Worm (Caenorhabditis elegans) whole organism, late embryonic: ENCODE results near the gene F28C6.5.

Experiments
- C38D4.7 ChIP-seq: fragments of 200-800 bp; sonication (Bioruptor generic); optimal IDR thresholded peaks from 2 replicates; lab custom pipeline; 2018; ENCODE audit warnings: mild to moderate bottlenecking, missing genetic modification characterization, moderate library complexity, missing compliant biosample characterization
- F13H6.1 ChIP-seq: sonication (generic microtip); optimal IDR thresholded peaks from 2 replicates; lab custom pipeline; 2016; ENCODE audit warnings: missing genetic modification characterization, missing compliant biosample characterization
- K02D7.2 ChIP-seq: sonication (generic microtip); optimal IDR thresholded peaks from 2 replicates; lab custom pipeline; 2017; ENCODE audit warnings: mild to moderate bottlenecking, missing genetic modification characterization, missing compliant biosample characterization
- K09A11.1 ChIP-seq: sonication (generic microtip); optimal IDR thresholded peaks from 2 replicates; lab custom pipeline; 2017; ENCODE audit warnings: antibody characterized with exemption, mild to moderate bottlenecking, missing genetic modification characterization, missing compliant biosample characterization; ENCODE audit not compliant: insufficient read depth
- T23F11.4 ChIP-seq: fragments of 200-800 bp; sonication (Bioruptor generic); optimal IDR thresholded peaks from 2 replicates; lab custom pipeline; 2018; ENCODE audit warnings: mild to moderate bottlenecking, missing genetic modification characterization, missing compliant biosample characterization
- Y22D7AL.16 ChIP-seq: sonication (generic microtip); optimal IDR thresholded peaks from 2 replicates; lab custom pipeline; 2016; ENCODE audit warnings: missing genetic modification characterization, missing compliant biosample characterization
- ahr-1 ChIP-seq: sonication (generic microtip); optimal IDR thresholded peaks from 2 replicates; lab custom pipeline; 2016; ENCODE audit warnings: missing genetic modification characterization, missing compliant biosample characterization
- ama-1 ChIP-seq: fragments of 150-350 bp; optimal IDR thresholded peaks from 2 replicates; lab custom pipeline; 2014
- ceh-2 ChIP-seq: sonication (generic microtip); optimal IDR thresholded peaks from 2 replicates; lab custom pipeline; 2016; ENCODE audit warnings: missing genotype, missing genetic modification characterization, missing compliant biosample characterization
- ceh-22 ChIP-seq: sonication (generic microtip); optimal IDR thresholded peaks from 2 replicates; lab custom pipeline; 2017; ENCODE audit warnings: missing biosample characterization, missing genetic modification characterization
- ceh-30 ChIP-seq: fragments of 150-350 bp; optimal IDR thresholded peaks from 2 replicates; lab custom pipeline; 2014; ENCODE audit warnings: missing biosample characterization, missing genetic modification characterization
- ceh-34 ChIP-seq: sonication (generic microtip); optimal IDR thresholded peaks from 2 replicates; lab custom pipeline; 2016; ENCODE audit warnings: mild to moderate bottlenecking, missing genetic modification characterization, missing compliant biosample characterization
- ceh-45 ChIP-seq: fragments of 200-800 bp; sonication (Bioruptor generic); IDR thresholded peaks from 2 replicates; pipeline ENCODE4 v1.3.6; 2022; ENCODE audit warnings: missing genetic modification reagents, missing genetic modification characterization, missing compliant biosample characterization
- ceh-6 ChIP-seq: fragments of 200-800 bp; sonication (Bioruptor generic); optimal IDR thresholded peaks from 2 replicates; lab custom pipeline; 2018; ENCODE audit warnings: mild to moderate bottlenecking, missing genetic modification characterization, missing compliant biosample characterization
- ceh-9 ChIP-seq: sonication (generic microtip); optimal IDR thresholded peaks from 2 replicates; lab custom pipeline; 2016; ENCODE audit warnings: mild to moderate bottlenecking, missing genetic modification characterization, inconsistent platforms, missing compliant biosample characterization
- che-1 ChIP-seq: sonication (generic microtip); optimal IDR thresholded peaks from 2 replicates; lab custom pipeline; 2016; ENCODE audit warnings: mild to moderate bottlenecking, missing genetic modification characterization, missing compliant biosample characterization
- dve-1 ChIP-seq: sonication (generic microtip); optimal IDR thresholded peaks from 2 replicates; lab custom pipeline; 2017; ENCODE audit warnings: antibody characterized with exemption, mild to moderate bottlenecking, missing genetic modification characterization, missing compliant biosample characterization
- fkh-10 ChIP-seq: fragments of 150-350 bp; optimal IDR thresholded peaks from 2 replicates; lab custom pipeline; 2014; ENCODE audit warnings: missing biosample characterization, missing genetic modification reagents, missing genetic modification characterization
- fkh-6 ChIP-seq: sonication (generic microtip); optimal IDR thresholded peaks from 2 replicates; lab custom pipeline; 2016; ENCODE audit warnings: missing genetic modification characterization, missing compliant biosample characterization
- hlh-13 ChIP-seq: fragments of 200-800 bp; sonication (Bioruptor generic); optimal IDR thresholded peaks from 2 replicates; lab custom pipeline; 2018; ENCODE audit warnings: mild to moderate bottlenecking, missing genetic modification characterization, missing compliant biosample characterization
- hlh-30 ChIP-seq: sonication (generic microtip); optimal IDR thresholded peaks from 2 replicates; lab custom pipeline; 2017; ENCODE audit warnings: antibody characterized with exemption, missing genetic modification characterization, missing compliant biosample characterization; ENCODE audit not compliant: insufficient read depth
- hlh-6 ChIP-seq: sonication (generic microtip); optimal IDR thresholded peaks from 2 replicates; lab custom pipeline; 2016; ENCODE audit warnings: missing genotype, missing genetic modification characterization, missing compliant biosample characterization
- hlh-8 ChIP-seq: sonication (generic microtip); optimal IDR thresholded peaks from 2 replicates; lab custom pipeline; 2016; ENCODE audit warnings: missing genotype, missing genetic modification characterization, missing compliant biosample characterization
- madf-2 ChIP-seq: sonication (generic microtip); optimal IDR thresholded peaks from 2 replicates; lab custom pipeline; 2017; ENCODE audit warnings: missing genetic modification characterization, missing compliant biosample characterization
- odd-2 ChIP-seq: sonication (generic microtip); optimal IDR thresholded peaks from 2 replicates; lab custom pipeline; 2017; ENCODE audit warnings: antibody characterized with exemption, mild to moderate bottlenecking, missing genetic modification characterization, missing compliant biosample characterization
- pha-2 ChIP-seq: sonication (generic microtip); optimal IDR thresholded peaks from 2 replicates; lab custom pipeline; 2017; ENCODE audit warnings: mild to moderate bottlenecking, missing genetic modification characterization, missing compliant biosample characterization
- pha-4 ChIP-seq: fragments of 150-350 bp; optimal IDR thresholded peaks from 2 replicates; lab custom pipeline; 2018; ENCODE audit warnings: missing biosample characterization, missing genetic modification reagents, missing genetic modification characterization
- pros-1 ChIP-seq: fragments of 150-350 bp; optimal IDR thresholded peaks from 2 replicates; lab custom pipeline; 2014; ENCODE audit warnings: missing biosample characterization, missing genetic modification reagents, missing genetic modification characterization
- rnt-1 ChIP-seq: sonication (generic microtip); optimal IDR thresholded peaks from 2 replicates; lab custom pipeline; 2016; ENCODE audit warnings: missing genetic modification characterization, missing compliant biosample characterization
- sox-2 ChIP-seq: fragments of 200-800 bp; sonication (Bioruptor generic); IDR thresholded peaks from 2 replicates; pipeline ENCODE4 v1.3.6; 2022; ENCODE audit warnings: missing genetic modification reagents, missing genetic modification characterization, missing compliant biosample characterization
- syd-9 ChIP-seq: sonication (generic microtip); optimal IDR thresholded peaks from 2 replicates; lab custom pipeline; 2016; ENCODE audit warnings: mild to moderate bottlenecking, missing genetic modification characterization, moderate library complexity, missing compliant biosample characterization
- unc-3 ChIP-seq, 2 experiments: fragments of 200-800 bp in 1 of 2; sonication (Bioruptor generic) in 1 of 2; sonication (generic microtip) in 1 of 2; conservative IDR thresholded peaks in 1 of 2; optimal IDR thresholded peaks in 1 of 2; 2 replicates each; pipeline versions ENCODE4 v1.3.6 to Lab custom; 2016 to 2022; ENCODE audit warnings: missing compliant biosample characterization in 2 of 2, missing genetic modification characterization in 2 of 2, missing genetic modification reagents in 1 of 2
- unc-42 ChIP-seq: sonication (generic microtip); optimal IDR thresholded peaks from 2 replicates; lab custom pipeline; 2016; ENCODE audit warnings: missing genotype, missing genetic modification characterization, missing compliant biosample characterization

The F28C6.5 gene

DNA sequence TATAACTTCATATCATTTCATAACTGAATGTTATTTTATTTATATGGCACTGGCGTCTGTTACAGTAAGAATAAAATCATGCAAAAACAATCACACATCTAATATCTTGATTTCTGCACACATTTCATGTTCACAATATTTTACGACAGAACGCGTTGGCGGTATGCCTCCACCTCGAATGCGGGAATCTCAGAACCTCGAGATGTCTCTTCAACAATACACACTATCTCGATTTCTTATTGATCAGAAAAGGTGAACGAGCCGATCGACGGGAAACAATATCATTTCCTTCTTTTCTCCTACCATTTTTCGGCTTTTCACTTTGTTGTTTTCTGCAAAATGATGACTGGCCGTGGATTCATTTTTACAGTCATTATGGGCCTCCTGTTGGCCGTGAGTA lies 8.3 kb downstream of the F28C6.5 start, which contains the start of gene F28C6.10:
F28C6.10 (plus strand) TSS at position 301 of the 400 bp plus-strand sequence.
- TF ChIP-seq ceh-22 (tag; lab: Kevin White, UChicago) (no peak), T23F11.4 (GFP tag; lab: Kevin White, UChicago) (no peak), ceh-45 (GFP tag; lab: Robert Waterston, UW) (no peak), K09A11.1 (tag; lab: Kevin White, UChicago) (no peak), odd-2 (tag; lab: Kevin White, UChicago) (no peak), F13H6.1 (tag; lab: Kevin White, UChicago) (no peak), che-1 (tag; lab: Kevin White, UChicago) (no peak), hlh-8 (no peak), unc-42 (no peak), ceh-2 (tag; lab: Kevin White, UChicago) (no peak), sox-2 (GFP tag; lab: Robert Waterston, UW) (no peak), ceh-6 (no peak)

DNA sequence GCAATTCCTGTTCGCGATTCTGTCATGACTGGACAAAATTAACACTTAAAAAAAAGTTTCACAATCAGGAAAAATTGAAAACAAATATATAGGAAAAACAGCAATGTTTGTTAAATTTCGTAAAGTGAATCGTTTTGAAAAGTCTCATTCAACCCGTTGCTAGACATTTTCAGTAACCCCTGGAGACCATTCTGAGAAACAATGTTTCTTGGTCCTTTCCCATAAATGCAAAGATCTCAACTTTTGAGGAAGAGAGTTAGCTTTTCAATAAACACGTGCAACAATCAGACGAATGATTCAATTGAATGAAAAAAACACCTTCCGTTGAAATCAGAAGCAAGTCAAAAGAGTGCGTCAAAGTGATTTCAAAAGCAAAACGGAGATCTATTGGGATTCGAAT lies 10.8 kb downstream of the F28C6.5 start, which contains the start of gene F28C6.9:
F28C6.9 (minus strand) TSS at position 101 of the 400 bp plus-strand sequence.
- TF ChIP-seq rnt-1 (tag; lab: Kevin White, UChicago) (no peak), F13H6.1 (tag; lab: Kevin White, UChicago) (no peak), ahr-1 (tag; lab: Kevin White, UChicago) (no peak), C38D4.7 (GFP tag; lab: Kevin White, UChicago) (no peak), fkh-6 (tag; lab: Kevin White, UChicago) (no peak), T23F11.4 (GFP tag; lab: Kevin White, UChicago) (no peak), hlh-30 (tag; lab: Kevin White, UChicago) (no peak), pha-2 (no peak), pros-1 (tag; lab: Kevin White, UChicago) (no peak), syd-9 (tag; lab: Kevin White, UChicago) (no peak), ceh-9 (tag; lab: Kevin White, UChicago) (no peak), madf-2 (tag; lab: Kevin White, UChicago) (no peak)

DNA sequence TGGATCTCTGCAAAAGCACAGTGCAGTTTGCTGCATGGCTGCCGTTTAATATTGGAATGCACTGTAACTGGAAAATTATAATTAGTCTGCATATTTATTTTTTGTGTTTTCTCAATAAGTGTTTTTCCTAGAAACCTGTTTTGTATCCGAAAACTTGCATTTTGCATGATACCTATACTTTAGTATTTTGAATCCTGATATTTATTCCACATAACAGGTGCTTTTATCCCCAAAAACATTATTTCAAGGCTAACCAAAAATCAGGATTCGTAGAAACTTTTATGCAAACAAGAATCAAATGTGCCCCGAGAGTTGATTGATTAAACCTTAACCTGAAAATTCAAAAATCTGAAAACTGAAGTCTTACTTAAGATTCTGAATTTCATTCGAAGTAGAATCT lies 11.3 kb downstream of the F28C6.5 start:
- TF ChIP-seq ceh-30 (tag; lab: Kevin White, UChicago), result no peak
- TF ChIP-seq T23F11.4 (GFP tag; lab: Kevin White, UChicago), result no peak
- TF ChIP-seq Y22D7AL.16 (tag; lab: Kevin White, UChicago), result no peak
- TF ChIP-seq, all 69 proteins: peak for 0

DNA sequence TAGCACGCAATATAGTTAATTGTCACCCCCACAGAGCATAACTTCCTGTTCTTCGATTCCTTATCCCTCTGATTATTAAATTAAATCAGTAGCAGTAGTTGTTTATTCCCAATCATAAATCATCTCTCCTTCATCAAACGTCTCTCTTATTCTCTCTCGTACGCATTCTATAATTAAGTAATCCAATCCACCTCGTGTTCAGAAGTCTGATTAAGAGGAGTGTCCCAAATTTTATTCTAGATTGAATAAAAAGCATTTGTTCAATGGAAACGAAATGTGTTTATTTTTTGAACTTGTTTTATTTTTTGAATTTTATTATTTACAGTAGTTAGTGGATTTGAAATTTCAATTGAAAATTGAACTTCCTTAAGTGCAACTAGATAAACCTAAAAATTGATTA lies 12.0 kb downstream of the F28C6.5 start:
- TF ChIP-seq unc-42 (peak; percentile 53), dve-1 (no peak)

DNA sequence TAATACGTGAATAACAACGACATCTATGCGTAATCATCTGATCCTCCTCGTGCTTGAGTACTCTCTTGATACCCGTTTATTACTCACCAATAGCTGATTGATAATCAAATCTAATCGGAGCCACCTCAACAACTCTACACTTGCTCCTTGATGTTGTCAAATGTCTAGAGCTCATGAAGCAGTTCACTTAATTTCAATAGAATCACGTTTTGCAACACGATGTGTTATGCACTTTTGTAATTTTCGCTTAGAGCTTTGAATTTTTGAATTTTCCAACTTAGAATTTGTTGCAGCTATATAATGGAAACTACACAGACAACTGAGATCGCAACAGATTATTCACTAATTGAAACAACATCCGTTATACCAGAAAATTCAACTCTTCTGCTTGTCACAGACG lies 13.2 kb downstream of the F28C6.5 start, which contains the start of gene T22C8.1:
T22C8.1 (plus strand) TSS at position 301 of the 400 bp plus-strand sequence.
- no peak for TF ChIP-seq ceh-2 (tag; lab: Kevin White, UChicago)

DNA sequence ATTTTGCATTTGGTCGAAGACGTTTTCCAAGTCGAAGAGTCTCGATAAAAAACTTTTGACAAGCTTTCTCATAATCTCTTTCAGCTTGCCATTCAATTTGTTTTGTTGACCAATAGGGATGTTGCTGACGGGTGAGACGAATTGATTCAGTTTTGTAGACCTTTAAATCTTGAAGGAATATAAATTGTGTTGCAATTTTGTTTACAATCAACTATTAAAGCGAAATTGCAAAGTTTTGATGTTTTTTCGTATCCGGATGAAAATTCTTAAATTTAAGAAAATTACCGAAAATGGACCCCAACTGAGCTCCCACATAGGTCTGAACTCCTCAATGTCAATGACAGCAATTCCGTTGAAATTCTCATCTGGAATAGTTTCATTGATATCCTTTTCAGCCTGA lies 16.8 kb downstream of the F28C6.5 start:
- TF ChIP-seq fkh-10 (GFP tag; lab: Kevin White, UChicago) (no peak), hlh-6 (tag; lab: Kevin White, UChicago) (no peak), rnt-1 (tag; lab: Kevin White, UChicago) (no peak), K09A11.1 (tag; lab: Kevin White, UChicago) (no peak), K02D7.2 (no peak), ceh-34 (tag; lab: Kevin White, UChicago) (no peak), ama-1 (lab: Kevin White, UChicago) (no peak), pha-4 (tag; lab: Kevin White, UChicago) (no peak), unc-3 (GFP tag; conservative IDR thresholded peaks at IDR 0.05; lab: Robert Waterston, UW) (no peak), unc-3 (tag; optimal IDR thresholded peaks at IDR 0.05; lab: Kevin White, UChicago) (no peak), hlh-13 (no peak), ceh-2 (tag; lab: Kevin White, UChicago) (no peak), unc-42 (no peak)
- TF ChIP-seq, all 69 proteins: peak for 0
